Worm (Caenorhabditis elegans) whole organism, midembryonic: Measurements from ENCODE around the gene T22E5.1.

ENCODE experiments used
- T22C8.4 ChIP-seq: fragments of 200-800 bp; sonication (Bioruptor generic); IDR thresholded peaks from 2 replicates; pipeline ENCODE4 v1.3.6; 2022; ENCODE audit warnings: missing genetic modification characterization, missing compliant biosample characterization
- cog-1 ChIP-seq: sonication (generic microtip); optimal IDR thresholded peaks from 2 replicates; lab custom pipeline; 2016; ENCODE audit warnings: missing genetic modification characterization, missing compliant biosample characterization
- flt-1 ChIP-seq: fragments of 200-800 bp; sonication (Bioruptor generic); IDR thresholded peaks from 2 replicates; pipeline ENCODE4 v1.3.6; 2022; ENCODE audit warnings: missing genetic modification characterization, missing compliant biosample characterization
- klf-2 ChIP-seq: fragments of 200-800 bp; sonication (Bioruptor generic); conservative IDR thresholded peaks from 2 replicates; pipeline ENCODE4 v1.3.6; 2022; ENCODE audit warnings: missing genetic modification reagents, missing genetic modification characterization, missing compliant biosample characterization
- med-1 ChIP-seq: sonication (generic microtip); optimal IDR thresholded peaks from 2 replicates; lab custom pipeline; 2017; ENCODE audit warnings: missing genetic modification characterization, mild to moderate bottlenecking, missing compliant biosample characterization, antibody characterized with exemption, missing genetic modification reagents; ENCODE audit not compliant: insufficient read depth
- ref-1 ChIP-seq: fragments of 200-800 bp; sonication (Bioruptor generic); conservative IDR thresholded peaks from 2 replicates; pipeline ENCODE4 v1.3.6; 2022; ENCODE audit warnings: missing genetic modification reagents, missing genetic modification characterization, missing compliant biosample characterization
- tab-1 ChIP-seq: fragments of 200-800 bp; sonication (Bioruptor generic); IDR thresholded peaks from 2 replicates; pipeline ENCODE4 v1.3.6; 2022; ENCODE audit warnings: missing genetic modification characterization, missing compliant biosample characterization
- ztf-23 ChIP-seq: fragments of 200-800 bp; sonication (Bioruptor generic); IDR thresholded peaks from 2 replicates; pipeline ENCODE4 v1.3.6; 2022; ENCODE audit warnings: missing genetic modification reagents, missing genetic modification characterization, missing compliant biosample characterization
- ztf-29 ChIP-seq: fragments of 200-800 bp; sonication (Bioruptor generic); IDR thresholded peaks from 2 replicates; pipeline ENCODE4 v1.3.6; 2022; ENCODE audit warnings: missing genetic modification reagents, missing genetic modification characterization, missing compliant biosample characterization

T22E5.1 gene

DNA sequence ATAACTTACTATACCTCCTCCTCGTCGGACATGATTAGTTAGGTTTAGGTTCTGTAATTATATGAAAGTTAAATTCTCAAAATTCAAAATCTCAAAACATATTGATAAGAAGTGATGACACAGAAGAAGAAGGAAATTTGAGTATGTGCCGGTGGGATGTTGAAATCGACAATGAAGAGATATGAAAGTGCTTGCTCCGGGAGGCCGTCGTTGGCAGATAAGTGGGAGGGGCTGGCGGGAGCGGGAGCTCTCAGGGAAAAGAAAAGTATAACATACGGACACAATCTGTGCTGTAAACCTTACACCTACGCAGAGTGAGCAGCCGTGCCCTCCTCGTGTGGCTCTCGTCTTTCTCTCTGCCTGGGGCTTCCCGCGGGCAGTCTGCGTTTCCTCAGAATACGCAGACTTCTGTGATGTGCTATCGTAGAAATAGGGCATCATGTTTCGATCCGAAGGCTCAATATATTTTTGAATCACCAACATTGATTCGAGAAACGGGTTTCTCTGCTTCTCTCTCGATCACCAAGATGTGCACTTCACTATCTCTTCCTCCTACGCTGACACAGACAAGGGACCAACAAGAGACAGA is 2.4 kb upstream of the T22E5.1 start, which contains the start of gene mup-2:
mup-2 (minus strand) TSS at position 51 of the 589 bp plus-strand sequence.
- TF ChIP-seq tab-1 (GFP tag; lab: Robert Waterston, UW): no peak
- no peak for TF ChIP-seq flt-1 (GFP tag; lab: Robert Waterston, UW)
- TF ChIP-seq med-1 (GFP tag; lab: Kevin White, UChicago): no peak
- TF ChIP-seq ztf-23: 0 out of 2 replicates have a peak, but pooled peaks have one; percentile 30
- TF ChIP-seq cog-1 (tag; lab: Kevin White, UChicago): peak; percentile 61

- TF ChIP-seq ztf-29 (GFP tag; lab: Robert Waterston, UW) (no peak), med-1 (GFP tag; lab: Kevin White, UChicago) (no peak), klf-2 (GFP tag; lab: Robert Waterston, UW) (no peak), T22C8.4 (GFP tag; lab: Robert Waterston, UW) (no peak), ref-1 (no peak), ztf-23 (no peak), cog-1 (tag; lab: Kevin White, UChicago) (no peak), flt-1 (GFP tag; lab: Robert Waterston, UW) (no peak), tab-1 (GFP tag; lab: Robert Waterston, UW) (no peak)
Measured at ce11 chrX:6413583-6413982, 908 bp downstream of the T22E5.1 start.

- TF ChIP-seq T22C8.4 (GFP tag; lab: Robert Waterston, UW) (no peak), cog-1 (tag; lab: Kevin White, UChicago) (no peak), tab-1 (GFP tag; lab: Robert Waterston, UW) (no peak), ztf-23 (no peak), klf-2 (GFP tag; lab: Robert Waterston, UW) (no peak)
Measured at ce11 chrX:6416357-6417087, 3.8 kb downstream of the T22E5.1 start, which contains the start of gene T22E5.6. T22E5.6 (minus strand) TSS chrX:6416407.

DNA sequence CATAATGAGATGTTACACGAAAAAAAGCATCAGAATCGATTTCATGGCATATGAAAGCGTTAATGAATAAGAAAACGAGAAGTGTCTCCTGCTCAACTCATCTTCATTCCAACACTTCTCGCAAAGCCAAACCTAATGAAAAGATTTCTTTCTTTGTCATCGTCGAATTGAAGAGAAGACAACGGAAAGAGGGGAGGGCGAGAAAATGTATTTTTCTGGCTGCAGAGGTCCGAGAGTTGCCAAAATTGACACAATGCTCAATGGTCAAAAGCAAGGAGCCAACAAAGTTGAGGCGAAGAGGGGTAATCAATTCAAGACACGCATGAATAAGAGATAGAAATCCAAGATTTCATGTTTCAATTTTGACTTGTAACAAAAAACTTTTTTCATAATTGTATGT is 6.4 kb downstream of the T22E5.1 start:
- TF ChIP-seq tab-1 (GFP tag; lab: Robert Waterston, UW): no peak
- no peak for TF ChIP-seq klf-2 (GFP tag; lab: Robert Waterston, UW)
- no peak for TF ChIP-seq ztf-23
- TF ChIP-seq T22C8.4 (GFP tag; lab: Robert Waterston, UW): no peak
- TF ChIP-seq flt-1 (GFP tag; lab: Robert Waterston, UW): no peak
- TF ChIP-seq ztf-29 (GFP tag; lab: Robert Waterston, UW): no peak

ce11 chrX:6420681-6421080 is 8.0 kb downstream of the T22E5.1 start, which contains the start of gene K10C2.12:
K10C2.12 (minus strand) TSS chrX:6420781.
- TF ChIP-seq cog-1 (tag; lab: Kevin White, UChicago): no peak
- no peak for TF ChIP-seq ztf-23
- TF ChIP-seq flt-1 (GFP tag; lab: Robert Waterston, UW): no peak
- TF ChIP-seq ztf-29 (GFP tag; lab: Robert Waterston, UW): no peak
- no peak for TF ChIP-seq ref-1
- TF ChIP-seq klf-2 (GFP tag; lab: Robert Waterston, UW): no peak
- TF ChIP-seq tab-1 (GFP tag; lab: Robert Waterston, UW): no peak
- TF ChIP-seq T22C8.4 (GFP tag; lab: Robert Waterston, UW): no peak
- TF ChIP-seq med-1 (GFP tag; lab: Kevin White, UChicago): no peak

DNA sequence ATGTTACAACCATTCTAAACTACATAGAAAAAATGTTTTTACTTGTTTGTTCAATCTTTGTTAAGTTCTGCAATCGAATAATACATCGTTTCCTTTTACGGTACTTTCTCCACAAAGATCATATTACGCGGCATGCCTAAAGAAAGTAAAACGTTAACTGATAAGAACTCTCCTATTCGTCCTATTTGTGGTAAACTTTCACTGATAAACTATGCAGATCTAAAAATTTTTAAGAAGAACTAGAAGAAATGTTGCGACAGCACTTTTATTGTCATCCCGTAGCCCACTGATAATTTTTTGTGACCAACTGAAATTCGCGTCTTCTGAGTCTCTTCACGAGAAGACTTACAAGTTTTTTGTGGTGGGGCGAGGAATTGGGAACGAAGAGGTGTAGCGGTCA is 14.5 kb downstream of the T22E5.1 start:
- no peak for TF ChIP-seq T22C8.4 (GFP tag; lab: Robert Waterston, UW)
- no peak for TF ChIP-seq ztf-29 (GFP tag; lab: Robert Waterston, UW)
- no peak for TF ChIP-seq klf-2 (GFP tag; lab: Robert Waterston, UW)
- no peak for TF ChIP-seq tab-1 (GFP tag; lab: Robert Waterston, UW)
- no peak for TF ChIP-seq cog-1 (tag; lab: Kevin White, UChicago)
- TF ChIP-seq med-1 (GFP tag; lab: Kevin White, UChicago): no peak
- no peak for TF ChIP-seq ref-1
- TF ChIP-seq ztf-23: no peak
- no peak for TF ChIP-seq flt-1 (GFP tag; lab: Robert Waterston, UW)

DNA sequence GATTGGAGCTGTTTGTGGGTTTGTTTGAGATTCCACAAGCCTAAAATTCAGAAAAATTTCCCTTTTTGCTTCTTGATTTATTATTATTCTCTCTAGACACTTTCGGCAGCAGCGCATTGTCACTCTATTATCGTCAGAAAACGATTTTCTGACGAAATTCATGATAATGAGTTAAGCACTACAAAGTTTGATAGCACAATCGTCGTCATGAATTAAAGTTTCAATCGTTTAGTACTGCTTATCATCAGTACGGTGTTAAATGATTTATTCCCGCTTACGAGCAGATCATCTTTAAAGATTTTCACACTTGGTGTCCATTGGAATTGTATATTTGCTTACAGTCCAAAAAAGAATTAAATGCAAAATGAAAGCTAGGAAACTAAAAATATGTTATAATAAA is 16.9 kb downstream of the T22E5.1 start:
- TF ChIP-seq tab-1 (GFP tag; lab: Robert Waterston, UW) (no peak), cog-1 (tag; lab: Kevin White, UChicago) (no peak), ztf-29 (GFP tag; lab: Robert Waterston, UW) (no peak), T22C8.4 (GFP tag; lab: Robert Waterston, UW) (no peak), klf-2 (GFP tag; lab: Robert Waterston, UW) (no peak), ref-1 (no peak), med-1 (GFP tag; lab: Kevin White, UChicago) (no peak), ztf-23 (no peak), flt-1 (GFP tag; lab: Robert Waterston, UW) (no peak)

- TF ChIP-seq klf-2 (GFP tag; lab: Robert Waterston, UW) (no peak), med-1 (GFP tag; lab: Kevin White, UChicago) (no peak), ztf-23 (no peak), ztf-29 (GFP tag; lab: Robert Waterston, UW) (no peak), tab-1 (GFP tag; lab: Robert Waterston, UW) (no peak), ref-1 (no peak), T22C8.4 (GFP tag; lab: Robert Waterston, UW) (no peak), flt-1 (GFP tag; lab: Robert Waterston, UW) (no peak), cog-1 (tag; lab: Kevin White, UChicago) (no peak)
Measured at ce11 chrX:6430510-6430909, 17.8 kb downstream of the T22E5.1 start, which contains the start of gene ctsa-2. ctsa-2 (minus strand) TSS chrX:6430610.

DNA sequence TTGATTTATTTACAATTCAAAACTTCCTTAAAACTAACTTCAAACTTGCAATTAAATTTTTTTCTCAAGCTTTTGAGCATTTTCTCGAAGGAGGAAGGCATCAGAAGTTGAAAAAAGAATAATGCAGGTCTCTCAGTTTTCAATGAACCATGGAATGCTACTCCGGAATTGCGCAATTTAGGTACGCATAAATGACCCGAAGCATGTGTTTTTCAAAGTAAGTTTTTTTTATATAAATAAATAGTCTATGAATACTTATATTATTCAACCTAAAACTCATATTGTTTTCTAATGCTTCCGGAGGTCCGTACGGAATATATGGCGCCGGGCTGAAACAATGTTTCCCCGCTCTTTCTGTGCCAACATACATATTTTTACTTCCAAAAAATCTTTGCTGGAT is 21.0 kb downstream of the T22E5.1 start, which contains the start of gene K10C2.2:
K10C2.2 (minus strand) TSS at position 101 of the 400 bp plus-strand sequence.
- no peak for TF ChIP-seq flt-1 (GFP tag; lab: Robert Waterston, UW)
- TF ChIP-seq ztf-29 (GFP tag; lab: Robert Waterston, UW): no peak
- TF ChIP-seq tab-1 (GFP tag; lab: Robert Waterston, UW): no peak
- no peak for TF ChIP-seq ztf-23
- no peak for TF ChIP-seq T22C8.4 (GFP tag; lab: Robert Waterston, UW)
- no peak for TF ChIP-seq klf-2 (GFP tag; lab: Robert Waterston, UW)
- TF ChIP-seq med-1 (GFP tag; lab: Kevin White, UChicago): no peak
- TF ChIP-seq ref-1: no peak
- TF ChIP-seq cog-1 (tag; lab: Kevin White, UChicago): no peak
